Fruit fly (Drosophila melanogaster) whole organism, prepupa: ENCODE measurements around the gene Meltrin.
A peak's percentile ranks its signal among the peaks of the same experiment; 100 is the strongest.

Source experiments
- Blimp-1 ChIP-seq: fragments of 200-800 bp; sonication (Bioruptor generic); optimal IDR thresholded peaks from 3 replicates; lab custom pipeline; 2017; ENCODE audit warnings: missing biosample characterization, missing genetic modification characterization, mild to moderate bottlenecking, moderate library complexity, missing genetic modification reagents
- CG11294 ChIP-seq: fragments of 200-800 bp; sonication (Bioruptor generic); IDR thresholded peaks from 2 replicates; pipeline ENCODE4 v1.3.6; 2022; ENCODE audit warnings: missing biosample characterization, missing genetic modification characterization
- CG11762 ChIP-seq: fragments of 200-800 bp; sonication (Bioruptor generic); optimal IDR thresholded peaks from 3 replicates; lab custom pipeline; 2016; ENCODE audit warnings: missing biosample characterization, missing genetic modification characterization; ENCODE audit not compliant: insufficient read depth
- CG11902 ChIP-seq: fragments of 200-800 bp; sonication (Bioruptor generic); optimal IDR thresholded peaks from 3 replicates; lab custom pipeline; 2016; ENCODE audit warnings: missing biosample characterization, missing genetic modification characterization
- CG15336 ChIP-seq: fragments of 200-800 bp; sonication (Bioruptor generic); IDR thresholded peaks from 2 replicates; pipeline ENCODE4 v1.3.6; 2022; ENCODE audit warnings: missing biosample characterization, missing genetic modification characterization
- CG1621 ChIP-seq: fragments of 200-800 bp; sonication (Bioruptor generic); optimal IDR thresholded peaks from 3 replicates; lab custom pipeline; 2018; ENCODE audit warnings: missing biosample characterization, mild to moderate bottlenecking, missing genetic modification characterization
- CG16779 ChIP-seq: fragments of 200-800 bp; sonication (Bioruptor generic); optimal IDR thresholded peaks from 3 replicates; lab custom pipeline; 2017; ENCODE audit warnings: missing biosample characterization, mild to moderate bottlenecking, missing genetic modification characterization
- CG3032 ChIP-seq: fragments of 200-800 bp; optimal IDR thresholded peaks from 2 replicates; lab custom pipeline; 2019; ENCODE audit warnings: missing biosample characterization, mild to moderate bottlenecking, missing genetic modification characterization, moderate library complexity
- CG32006 ChIP-seq: fragments of 200-800 bp; sonication (Bioruptor generic); optimal IDR thresholded peaks from 3 replicates; lab custom pipeline; 2017; ENCODE audit warnings: missing biosample characterization, mild to moderate bottlenecking, missing genetic modification characterization
- CG3919 ChIP-seq: fragments of 200-800 bp; sonication (Bioruptor generic); optimal IDR thresholded peaks from 3 replicates; lab custom pipeline; 2016; ENCODE audit warnings: missing biosample characterization, missing genetic modification characterization
- CG4318 ChIP-seq: fragments of 200-800 bp; sonication (Bioruptor generic); optimal IDR thresholded peaks from 3 replicates; lab custom pipeline; 2017; ENCODE audit warnings: missing biosample characterization, mild to moderate bottlenecking, missing genetic modification characterization
- CG6163 ChIP-seq: fragments of 200-800 bp; sonication (Bioruptor generic); IDR thresholded peaks from 3 replicates; pipeline ENCODE4 v1.3.6; 2022; ENCODE audit warnings: missing biosample characterization, missing genetic modification characterization
- CG6276 ChIP-seq: fragments of 200-800 bp; sonication (Bioruptor generic); optimal IDR thresholded peaks from 2 replicates; lab custom pipeline; 2017; ENCODE audit warnings: missing biosample characterization, mild to moderate bottlenecking, missing genetic modification characterization
- CG6808 ChIP-seq: fragments of 200-800 bp; sonication (Bioruptor generic); optimal IDR thresholded peaks from 3 replicates; lab custom pipeline; 2017; ENCODE audit warnings: missing biosample characterization, missing genetic modification characterization, mild to moderate bottlenecking, moderate library complexity, missing genetic modification reagents
- CG6854 ChIP-seq: fragments of 200-800 bp; sonication (Bioruptor generic); optimal IDR thresholded peaks from 2 replicates; lab custom pipeline; 2017; ENCODE audit warnings: missing biosample characterization, mild to moderate bottlenecking, missing genetic modification characterization
- CG7368 ChIP-seq: fragments of 200-800 bp; sonication (Bioruptor generic); optimal IDR thresholded peaks from 3 replicates; lab custom pipeline; 2016; ENCODE audit warnings: missing biosample characterization, missing genetic modification characterization
- CG8119 ChIP-seq: fragments of 200-800 bp; sonication (Bioruptor generic); IDR thresholded peaks from 3 replicates; pipeline ENCODE4 v1.3.6; 2022; ENCODE audit warnings: missing biosample characterization, missing genetic modification characterization
- CG8632 ChIP-seq: fragments of 200-800 bp; sonication (Bioruptor generic); optimal IDR thresholded peaks from 3 replicates; lab custom pipeline; 2016; ENCODE audit warnings: missing biosample characterization, missing genetic modification characterization
- CG9139 ChIP-seq: fragments of 200-800 bp; sonication (Bioruptor generic); optimal IDR thresholded peaks from 3 replicates; lab custom pipeline; 2017; ENCODE audit warnings: missing biosample characterization, mild to moderate bottlenecking, missing genetic modification characterization
- Eip78C ChIP-seq: fragments of 200-800 bp; sonication (Bioruptor generic); peaks from one replicate; lab custom pipeline; 2016; ENCODE audit warnings: missing biosample characterization, missing genetic modification characterization
- Eip93F ChIP-seq: fragments of 200-800 bp; sonication (Bioruptor generic); optimal IDR thresholded peaks from 2 replicates; lab custom pipeline; 2016; ENCODE audit warnings: missing biosample characterization, mild to moderate bottlenecking, missing genetic modification characterization
- Ets96B ChIP-seq: fragments of 200-800 bp; optimal IDR thresholded peaks from 2 replicates; lab custom pipeline; 2019; ENCODE audit warnings: missing biosample characterization, mild to moderate bottlenecking, missing genetic modification characterization, moderate library complexity
- Hr39 ChIP-seq: fragments of 200-800 bp; sonication (Bioruptor generic); optimal IDR thresholded peaks from 2 replicates; lab custom pipeline; 2016; ENCODE audit warnings: missing biosample characterization, missing genetic modification characterization
- Hr4 ChIP-seq: fragments of 200-800 bp; sonication (Bioruptor generic); optimal IDR thresholded peaks from 3 replicates; lab custom pipeline; 2016; ENCODE audit warnings: missing biosample characterization, missing genetic modification characterization
- Lpt ChIP-seq: fragments of 200-800 bp; sonication (Bioruptor generic); optimal IDR thresholded peaks from 3 replicates; lab custom pipeline; 2016; ENCODE audit warnings: missing biosample characterization, missing genetic modification characterization
- OdsH ChIP-seq: fragments of 200-800 bp; sonication (Bioruptor generic); optimal IDR thresholded peaks from 3 replicates; lab custom pipeline; 2016; ENCODE audit warnings: missing biosample characterization, missing genetic modification characterization
- Sox102F ChIP-seq: fragments of 200-800 bp; sonication (Bioruptor generic); optimal IDR thresholded peaks from 2 replicates; lab custom pipeline; 2016; ENCODE audit warnings: missing biosample characterization, mild to moderate bottlenecking, missing genetic modification characterization
- Sox14 ChIP-seq: fragments of 200-800 bp; sonication (Bioruptor generic); optimal IDR thresholded peaks from 3 replicates; lab custom pipeline; 2016; ENCODE audit warnings: missing biosample characterization, missing genetic modification characterization
- Sox15 ChIP-seq: fragments of 200-800 bp; sonication (Bioruptor generic); optimal IDR thresholded peaks from 3 replicates; lab custom pipeline; 2016; ENCODE audit warnings: missing biosample characterization, missing genetic modification characterization
- achi ChIP-seq: fragments of 200-800 bp; sonication (Bioruptor generic); optimal IDR thresholded peaks from 3 replicates; lab custom pipeline; 2016; ENCODE audit warnings: missing biosample characterization, missing genetic modification characterization
- acj6 ChIP-seq: fragments of 200-800 bp; sonication (Bioruptor generic); optimal IDR thresholded peaks from 3 replicates; lab custom pipeline; 2016; ENCODE audit warnings: missing biosample characterization, missing genetic modification characterization
- eg ChIP-seq: fragments of 200-800 bp; sonication (Bioruptor generic); IDR thresholded peaks from 3 replicates; pipeline ENCODE4 v1.3.6; 2022; ENCODE audit warnings: missing biosample characterization, missing genetic modification characterization
- esn ChIP-seq: fragments of 200-800 bp; sonication (Bioruptor generic); optimal IDR thresholded peaks from 2 replicates; lab custom pipeline; 2016; ENCODE audit warnings: missing biosample characterization, mild to moderate bottlenecking, missing genetic modification characterization, moderate library complexity
- fd59A ChIP-seq: fragments of 200-800 bp; sonication (Bioruptor generic); optimal IDR thresholded peaks from 2 replicates; lab custom pipeline; 2017; ENCODE audit warnings: missing biosample characterization, mild to moderate bottlenecking, missing genetic modification characterization, missing genetic modification reagents
- fd85E ChIP-seq: fragments of 200-800 bp; sonication (Bioruptor generic); optimal IDR thresholded peaks from 3 replicates; lab custom pipeline; 2016; ENCODE audit warnings: missing biosample characterization, missing genetic modification characterization
- fkh ChIP-seq: fragments of 200-800 bp; sonication (Bioruptor generic); optimal IDR thresholded peaks from 3 replicates; lab custom pipeline; 2017; ENCODE audit warnings: missing biosample characterization, mild to moderate bottlenecking, missing genetic modification characterization, moderate library complexity
- lz ChIP-seq: fragments of 200-800 bp; sonication (Bioruptor generic); optimal IDR thresholded peaks from 3 replicates; lab custom pipeline; 2016; ENCODE audit warnings: missing biosample characterization, missing genetic modification characterization
- pdm3 ChIP-seq: fragments of 200-800 bp; sonication (Bioruptor generic); optimal IDR thresholded peaks from 3 replicates; lab custom pipeline; 2016; ENCODE audit warnings: missing biosample characterization, missing genetic modification characterization
- ss ChIP-seq, 2 experiments: fragments of 200-800 bp; sonication (Bioruptor generic); optimal IDR thresholded peaks; 2 replicates in 1 of 2; 3 replicates in 1 of 2; lab custom pipeline; 2017 to 2018; ENCODE audit warnings: mild to moderate bottlenecking in 2 of 2, missing biosample characterization in 2 of 2, missing genetic modification characterization in 2 of 2, moderate library complexity in 1 of 2
- svp ChIP-seq: fragments of 200-800 bp; sonication (Bioruptor generic); peaks from one replicate; lab custom pipeline; 2016; ENCODE audit warnings: missing biosample characterization, missing genetic modification characterization
- topi ChIP-seq: fragments of 200-800 bp; sonication (Bioruptor generic); optimal IDR thresholded peaks from 3 replicates; lab custom pipeline; 2016; ENCODE audit warnings: missing biosample characterization, missing genetic modification characterization
- vri ChIP-seq: fragments of 200-800 bp; sonication (Bioruptor generic); optimal IDR thresholded peaks from 3 replicates; lab custom pipeline; 2016; ENCODE audit warnings: missing biosample characterization, mild to moderate bottlenecking, missing genetic modification characterization

Meltrin gene

dm6 chr3R:14711447-14712163 lies 14.5 kb upstream of the Meltrin start (continued):
- TF ChIP-seq CG8632 (GFP tag; lab: Kevin White, UChicago) (peak; percentile 61), topi (GFP tag; lab: Kevin White, UChicago) (peak; percentile 18), CG11294 (0 out of 2 replicates have a peak, but pooled peaks have one; percentile 19), CG6808 (peak; percentile 40), fd59A (no peak), Lpt (GFP tag; lab: Kevin White, UChicago) (no peak), Hr39 (no peak), svp (no peak), Sox102F (peak; percentile 29)

- TF ChIP-seq CG8119: no peak
- TF ChIP-seq CG6854: no peak
- TF ChIP-seq Hr4 (GFP tag; lab: Kevin White, UChicago): no peak
- TF ChIP-seq OdsH (GFP tag; lab: Kevin White, UChicago): no peak
- no peak for TF ChIP-seq Sox102F
- TF ChIP-seq CG9139 (GFP tag; lab: Kevin White, UChicago): no peak
- no peak for TF ChIP-seq CG8632 (GFP tag; lab: Kevin White, UChicago)
- TF ChIP-seq topi (GFP tag; lab: Kevin White, UChicago): no peak
- no peak for TF ChIP-seq fd85E (GFP tag; lab: Kevin White, UChicago)
- no peak for TF ChIP-seq acj6 (GFP tag; lab: Kevin White, UChicago)
- TF ChIP-seq CG11294: no peak
- TF ChIP-seq CG6163 (GFP tag; lab: Robert Waterston, UW): no peak
- no peak for TF ChIP-seq CG15336 (GFP tag; lab: Robert Waterston, UW)
- TF ChIP-seq lz (GFP tag; lab: Kevin White, UChicago): no peak
- no peak for TF ChIP-seq CG6276 (GFP tag; lab: Kevin White, UChicago)
- no peak for TF ChIP-seq achi (GFP tag; lab: Kevin White, UChicago)
- TF ChIP-seq CG1621 (tag; lab: Kevin White, UChicago): no peak
- no peak for TF ChIP-seq Blimp-1 (GFP tag; lab: Kevin White, UChicago)
- no peak for TF ChIP-seq CG4318 (GFP tag; lab: Kevin White, UChicago)
- no peak for TF ChIP-seq Ets96B (tag; lab: Kevin White, UChicago)
- TF ChIP-seq, all 60 proteins: peak for 0
Observed at dm6 chr3R:14710673-14711072, 13.6 kb upstream of the Meltrin start.

dm6 chr3R:14709480-14709984 lies 12.4 kb upstream of the Meltrin start:
- no peak for TF ChIP-seq CG15336 (GFP tag; lab: Robert Waterston, UW)
- TF ChIP-seq CG11902: no peak
- TF ChIP-seq acj6 (GFP tag; lab: Kevin White, UChicago): no peak
- TF ChIP-seq vri: no peak
- peak; percentile 30 for TF ChIP-seq svp
- no peak for TF ChIP-seq Sox15 (GFP tag; lab: Kevin White, UChicago)

dm6 chr3R:14708948-14709385 lies 11.9 kb upstream of the Meltrin start:
- TF ChIP-seq CG11294 (no peak), CG7368 (no peak), Eip78C (peak; percentile 80), CG3919 (GFP tag; lab: Kevin White, UChicago) (peak; percentile 3), eg (GFP tag; lab: Robert Waterston, UW) (no peak), Hr39 (no peak), acj6 (GFP tag; lab: Kevin White, UChicago) (no peak), CG9139 (GFP tag; lab: Kevin White, UChicago) (no peak), Hr4 (GFP tag; lab: Kevin White, UChicago) (no peak), CG6854 (peak; percentile 25), ss (GFP tag; optimal IDR thresholded peaks at IDR 0.05; lab: Kevin White, UChicago) (peak in 1 of 2 experiments; percentile 12), Eip93F (peak; percentile 42), fd85E (GFP tag; lab: Kevin White, UChicago) (no peak), CG32006 (no peak), pdm3 (GFP tag; lab: Kevin White, UChicago) (no peak), CG16779 (peak; percentile 16), vri (peak; percentile 48), fkh (GFP tag; lab: Kevin White, UChicago) (peak; percentile 87), esn (GFP tag; lab: Kevin White, UChicago) (no peak), Sox14 (GFP tag; lab: Kevin White, UChicago) (no peak), CG4318 (GFP tag; lab: Kevin White, UChicago) (no peak), CG11762 (GFP tag; lab: Kevin White, UChicago) (no peak), CG3032 (tag; lab: Kevin White, UChicago) (no peak), topi (GFP tag; lab: Kevin White, UChicago) (no peak), svp (peak; percentile 91)
